Worm (Caenorhabditis elegans): ENCODE measurements around the gene srbc-2.
A peak's percentile ranks its signal among the peaks of the same experiment; 100 is the strongest.

Gene srbc-2

ce11 chrV:3351266-3351665 lies 25.6 kb downstream of the srbc-2 start, which contains the start of gene str-63:
Gene str-63 (plus strand): TSS chrV:3351566.
- TF ChIP-seq cebp-1 (GFP tag; IDR thresholded peaks at IDR 0.05): no peak
- no peak for TF ChIP-seq cebp-1 (tag; optimal IDR thresholded peaks at IDR 0.05)
- TF ChIP-seq let-607 (tag; optimal IDR thresholded peaks at IDR 0.05): no peak
- TF ChIP-seq ztf-3 (GFP tag; optimal IDR thresholded peaks at IDR 0.05): no peak
- TF ChIP-seq snpc-4 (GFP tag; optimal IDR thresholded peaks at IDR 0.05): no peak
- no peak for TF ChIP-seq snpc-4 (tag; optimal IDR thresholded peaks at IDR 0.05)
- TF ChIP-seq unc-62 (GFP tag; optimal IDR thresholded peaks at IDR 0.05): no peak
- no peak for TF ChIP-seq akir-1 (GFP tag; optimal IDR thresholded peaks at IDR 0.05)
- no peak for TF ChIP-seq sptf-2 (GFP tag; optimal IDR thresholded peaks at IDR 0.05)
- no peak for TF ChIP-seq madf-3 (GFP tag; IDR thresholded peaks at IDR 0.05)
- no peak for TF ChIP-seq B0336.3 (GFP tag; IDR thresholded peaks at IDR 0.05)
- TF ChIP-seq attf-3 (GFP tag; conservative IDR thresholded peaks at IDR 0.05): no peak
- TF ChIP-seq nfyb-1 (GFP tag; IDR thresholded peaks at IDR 0.05): no peak

- TF ChIP-seq ama-1 (optimal IDR thresholded peaks at IDR 0.05): no peak
- no peak for TF ChIP-seq ama-1 (GFP tag; optimal IDR thresholded peaks at IDR 0.05)
- no peak for TF ChIP-seq T26A5.8 (tag; optimal IDR thresholded peaks at IDR 0.05)
- no peak for TF ChIP-seq nfyb-1 (GFP tag; IDR thresholded peaks at IDR 0.05)
- no peak for TF ChIP-seq lin-54 (GFP tag; optimal IDR thresholded peaks at IDR 0.05)
- no peak for TF ChIP-seq madf-8 (GFP tag; conservative IDR thresholded peaks at IDR 0.05)
- no peak for TF ChIP-seq let-526 (GFP tag; IDR thresholded peaks at IDR 0.05)
Observed at ce11 chrV:3349877-3350276, 27.0 kb downstream of the srbc-2 start, which contains the start of gene C17B7.15. Gene C17B7.15 (plus strand): TSS chrV:3350177.

ce11 chrV:3347486-3347885 lies 29.4 kb downstream of the srbc-2 start:
- TF ChIP-seq attf-3 (GFP tag; conservative IDR thresholded peaks at IDR 0.05): no peak

- TF ChIP-seq mcd-1 (GFP tag; IDR thresholded peaks at IDR 0.05) (no peak), nfyb-1 (GFP tag; IDR thresholded peaks at IDR 0.05) (0 out of 2 replicates have a peak, but pooled peaks have one; percentile 45)
Observed at ce11 chrV:3346434-3347019, 30.3 kb downstream of the srbc-2 start, which contains the start of gene fbxa-65. Gene fbxa-65 (minus strand): TSS chrV:3346484.

ce11 chrV:3344001-3344400 lies 32.9 kb downstream of the srbc-2 start:
- no peak for TF ChIP-seq fkh-3 (tag; optimal IDR thresholded peaks at IDR 0.05)
- no peak for TF ChIP-seq Y67H2A.10 (GFP tag; conservative IDR thresholded peaks at IDR 0.05)
- TF ChIP-seq Y53F4B.3 (GFP tag; IDR thresholded peaks at IDR 0.05): no peak
- no peak for TF ChIP-seq dox-1 (GFP tag; IDR thresholded peaks at IDR 0.05)
- no peak for TF ChIP-seq egrh-3 (GFP tag; IDR thresholded peaks at IDR 0.05)
- no peak for TF ChIP-seq K11D2.4 (GFP tag; IDR thresholded peaks at IDR 0.05)
- no peak for TF ChIP-seq unc-62 (GFP tag; optimal IDR thresholded peaks at IDR 0.05)
- TF ChIP-seq ccch-3 (GFP tag; optimal IDR thresholded peaks at IDR 0.05): no peak

ce11 chrV:3342504-3342903 lies 34.4 kb downstream of the srbc-2 start, which contains the start of gene C17B7.3:
Gene C17B7.3 (plus strand): TSS chrV:3342804.
- TF ChIP-seq Y67H2A.10 (GFP tag; conservative IDR thresholded peaks at IDR 0.05): no peak
- no peak for TF ChIP-seq unc-130 (GFP tag; optimal IDR thresholded peaks at IDR 0.05)
- TF ChIP-seq Y95B8A.8 (GFP tag; IDR thresholded peaks at IDR 0.05): no peak
- no peak for TF ChIP-seq F23B12.7 (tag; optimal IDR thresholded peaks at IDR 0.05; ENCODE audit: insufficient read depth)
